Fruit fly (Drosophila melanogaster) whole organism, pupa: ENCODE measurements around the gene CG7888.

Experiments used
- CG8159 ChIP-seq: fragments of 200-800 bp; sonication (Bioruptor generic); optimal IDR thresholded peaks from 3 replicates; lab custom pipeline; 2018; ENCODE audit warnings: missing biosample characterization, mild to moderate bottlenecking, missing genetic modification characterization, moderate library complexity
- CG8301 ChIP-seq: fragments of 200-800 bp; sonication (Bioruptor generic); optimal IDR thresholded peaks from 2 replicates; lab custom pipeline; 2018; ENCODE audit warnings: missing biosample characterization, mild to moderate bottlenecking, missing genetic modification characterization
- fd96Ca ChIP-seq: fragments of 200-800 bp; sonication (Bioruptor generic); IDR thresholded peaks from 3 replicates; pipeline ENCODE4 v1.3.6; 2022; ENCODE audit warnings: missing biosample characterization, missing genetic modification characterization
- gl ChIP-seq: fragments of 200-800 bp; sonication (Bioruptor generic); optimal IDR thresholded peaks from 2 replicates; lab custom pipeline; 2018; ENCODE audit warnings: missing biosample characterization, mild to moderate bottlenecking, missing genetic modification characterization
- rn ChIP-seq: fragments of 200-800 bp; sonication (Bioruptor generic); IDR thresholded peaks from 2 replicates; pipeline ENCODE4 v1.3.6; 2022; ENCODE audit warnings: missing biosample characterization, missing genetic modification characterization

dm6 chr3L:11101598-11101997 is 47.8 kb downstream of the CG7888 start, which contains the start of gene Elo68beta:
- TF ChIP-seq rn (no peak), CG8301 (tag; lab: Kevin White, UChicago) (no peak), fd96Ca (GFP tag; lab: Robert Waterston, UW) (no peak), CG8159 (tag; lab: Kevin White, UChicago) (no peak), gl (tag; lab: Kevin White, UChicago) (no peak)
